Worm (Caenorhabditis elegans): ENCODE results near the gene sre-19.

sre-19 gene

ce11 chrIV:12238851-12239250 is at the start of gene sre-19:
TSS of gene sre-19 (minus strand) at chrIV:12238951.
- TF ChIP-seq dpl-1 (GFP tag; optimal IDR thresholded peaks at IDR 0.05) (no peak), ceh-8 (GFP tag; optimal IDR thresholded peaks at IDR 0.05) (no peak), pag-3 (tag; optimal IDR thresholded peaks at IDR 0.05; ENCODE audit: borderline replicate concordance, insufficient read depth) (no peak), mep-1 (tag; optimal IDR thresholded peaks at IDR 0.05) (no peak), irx-1 (tag; optimal IDR thresholded peaks at IDR 0.05) (no peak), ets-5 (GFP tag; IDR thresholded peaks at IDR 0.05) (no peak), vab-15 (tag; optimal IDR thresholded peaks at IDR 0.05) (no peak), isw-1 (GFP tag; IDR thresholded peaks at IDR 0.05) (no peak), snpc-4 (tag; optimal IDR thresholded peaks at IDR 0.05) (no peak), lin-39 (tag; optimal IDR thresholded peaks at IDR 0.05) (no peak), elt-3 (tag; optimal IDR thresholded peaks at IDR 0.05) (no peak), sox-4 (tag; optimal IDR thresholded peaks at IDR 0.05) (no peak), ceh-88 (GFP tag; IDR thresholded peaks at IDR 0.05) (no peak)

ce11 chrIV:12287628-12288027 is 48.9 kb upstream of the sre-19 start, which contains the start of gene erl-1:
TSS of gene erl-1 (plus strand) at chrIV:12287928.
- no peak for TF ChIP-seq aha-1 (tag; optimal IDR thresholded peaks at IDR 0.05)
- no peak for TF ChIP-seq fos-1 (tag; optimal IDR thresholded peaks at IDR 0.05)
- no peak for TF ChIP-seq nhr-237 (tag; optimal IDR thresholded peaks at IDR 0.05)
- no peak for TF ChIP-seq nhr-20 (tag; optimal IDR thresholded peaks at IDR 0.05)
- TF ChIP-seq nhr-90 (tag; optimal IDR thresholded peaks at IDR 0.05; ENCODE audit: poor library complexity), result no peak
- TF ChIP-seq lin-15B (tag; optimal IDR thresholded peaks at IDR 0.05), result no peak
- no peak for TF ChIP-seq ces-1 (GFP tag; optimal IDR thresholded peaks at IDR 0.05)
- TF ChIP-seq mab-9 (GFP tag; IDR thresholded peaks at IDR 0.05), result no peak
- TF ChIP-seq fkh-8 (tag; optimal IDR thresholded peaks at IDR 0.05), result no peak
- no peak for TF ChIP-seq lin-14 (GFP tag; optimal IDR thresholded peaks at IDR 0.05)
- no peak for TF ChIP-seq alr-1 (tag; optimal IDR thresholded peaks at IDR 0.05; ENCODE audit: borderline replicate concordance)
- no peak for TF ChIP-seq ceh-88 (GFP tag; IDR thresholded peaks at IDR 0.05)
- TF ChIP-seq fkh-10 (GFP tag; optimal IDR thresholded peaks at IDR 0.05), result no peak
- no peak for TF ChIP-seq sptf-1 (tag; optimal IDR thresholded peaks at IDR 0.05)

- no peak for TF ChIP-seq lir-3 (tag; optimal IDR thresholded peaks at IDR 0.05; ENCODE audit: poor library complexity)
- TF ChIP-seq lin-14 (GFP tag; optimal IDR thresholded peaks at IDR 0.05), result no peak
- TF ChIP-seq snu-23 (GFP tag; optimal IDR thresholded peaks at IDR 0.05), result no peak
- no peak for TF ChIP-seq nhr-47 (tag; optimal IDR thresholded peaks at IDR 0.05)
These were observed 44.1 kb upstream of the sre-19 start, which contains the start of gene hpo-12 for ce11 chrIV:12282873-12283272. TSS of gene hpo-12 (plus strand) at chrIV:12283173.

DNA sequence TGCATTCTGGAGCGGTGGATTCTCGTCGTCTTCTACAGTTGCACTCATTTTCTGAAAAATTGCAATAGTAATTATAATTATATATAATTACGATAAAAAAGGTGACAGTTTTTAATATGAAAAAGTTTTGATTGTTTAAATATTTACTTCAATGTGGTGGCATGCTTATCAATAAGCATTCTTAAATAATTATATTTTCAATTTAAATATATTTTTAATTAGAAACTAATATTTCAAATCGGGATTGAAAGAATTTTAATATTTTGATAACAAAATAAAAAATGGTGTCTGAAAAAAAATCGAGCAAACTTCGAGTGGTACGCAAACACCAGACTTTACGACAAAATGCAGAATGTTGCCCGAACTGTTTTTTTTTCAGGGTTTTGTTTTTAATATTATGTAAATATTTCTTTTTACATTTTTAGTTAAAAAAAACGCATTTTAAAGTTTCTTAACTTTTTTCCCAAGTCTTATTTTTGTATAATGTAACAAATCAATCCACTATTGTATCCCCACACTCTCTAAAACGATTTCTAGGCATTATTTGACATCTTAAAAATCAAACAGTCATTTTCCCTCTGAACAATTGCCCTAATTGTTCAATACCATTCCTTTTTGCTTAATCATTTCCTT is 43.5 kb upstream of the sre-19 start, which contains the start of the genes C42C1.12 and C42C1.19:
TSS of gene C42C1.12 (minus strand) at position 51 of the 633 bp plus-strand sequence.
TSS of gene C42C1.19 (plus strand) at position 583 of the 633 bp plus-strand sequence.
- peak; percentile 3 for TF ChIP-seq swsn-7 (tag; optimal IDR thresholded peaks at IDR 0.05)
- peak; percentile 1 to 14 for TF ChIP-seq lin-35 (GFP tag; optimal IDR thresholded peaks at IDR 0.05)
- peak; percentile 53 for TF ChIP-seq mep-1 (tag; optimal IDR thresholded peaks at IDR 0.05)
- peak; percentile 15 for TF ChIP-seq blmp-1 (tag; optimal IDR thresholded peaks at IDR 0.05)
- TF ChIP-seq xbp-1 (tag; optimal IDR thresholded peaks at IDR 0.05), result peak; percentile 32
- TF ChIP-seq rnt-1 (tag; optimal IDR thresholded peaks at IDR 0.05), result no peak
- TF ChIP-seq aly-2 (tag; optimal IDR thresholded peaks at IDR 0.05), result no peak
- TF ChIP-seq efl-1 (optimal IDR thresholded peaks at IDR 0.05), result peak; percentile 1 to 30
- TF ChIP-seq efl-1 (GFP tag; optimal IDR thresholded peaks at IDR 0.05 in 1 of 2), result peak in 1 of 2 experiments; percentile 45
- TF ChIP-seq lsy-2 (tag; optimal IDR thresholded peaks at IDR 0.05), result peak; percentile 54 to 61
- no peak for TF ChIP-seq tbx-2 (tag; optimal IDR thresholded peaks at IDR 0.05)
- TF ChIP-seq F16B12.6 (tag; optimal IDR thresholded peaks at IDR 0.05), result peak; percentile 82
- TF ChIP-seq dpl-1 (GFP tag; optimal IDR thresholded peaks at IDR 0.05), result peak in 1 of 3 experiments; percentile 39

Measured in whole organism, L1 larva.